Fruit fly (Drosophila melanogaster) whole organism, prepupa: ENCODE results near the gene Ptpmeg2.
A peak's percentile ranks its signal among the peaks of the same experiment; 100 is the strongest.

Experiments used
- CG11294 ChIP-seq: fragments of 200-800 bp; sonication (Bioruptor generic); IDR thresholded peaks from 2 replicates; pipeline ENCODE4 v1.3.6; 2022; ENCODE audit warnings: missing biosample characterization, missing genetic modification characterization
- Ets21C ChIP-seq: fragments of 200-800 bp; sonication (Bioruptor generic); optimal IDR thresholded peaks from 3 replicates; lab custom pipeline; 2016; ENCODE audit warnings: missing biosample characterization, missing genetic modification characterization
- Gug ChIP-seq: fragments of 200-800 bp; sonication (Bioruptor generic); IDR thresholded peaks from 2 replicates; pipeline ENCODE4 v1.3.6; 2022; ENCODE audit warnings: missing biosample characterization, missing genetic modification characterization

DNA sequence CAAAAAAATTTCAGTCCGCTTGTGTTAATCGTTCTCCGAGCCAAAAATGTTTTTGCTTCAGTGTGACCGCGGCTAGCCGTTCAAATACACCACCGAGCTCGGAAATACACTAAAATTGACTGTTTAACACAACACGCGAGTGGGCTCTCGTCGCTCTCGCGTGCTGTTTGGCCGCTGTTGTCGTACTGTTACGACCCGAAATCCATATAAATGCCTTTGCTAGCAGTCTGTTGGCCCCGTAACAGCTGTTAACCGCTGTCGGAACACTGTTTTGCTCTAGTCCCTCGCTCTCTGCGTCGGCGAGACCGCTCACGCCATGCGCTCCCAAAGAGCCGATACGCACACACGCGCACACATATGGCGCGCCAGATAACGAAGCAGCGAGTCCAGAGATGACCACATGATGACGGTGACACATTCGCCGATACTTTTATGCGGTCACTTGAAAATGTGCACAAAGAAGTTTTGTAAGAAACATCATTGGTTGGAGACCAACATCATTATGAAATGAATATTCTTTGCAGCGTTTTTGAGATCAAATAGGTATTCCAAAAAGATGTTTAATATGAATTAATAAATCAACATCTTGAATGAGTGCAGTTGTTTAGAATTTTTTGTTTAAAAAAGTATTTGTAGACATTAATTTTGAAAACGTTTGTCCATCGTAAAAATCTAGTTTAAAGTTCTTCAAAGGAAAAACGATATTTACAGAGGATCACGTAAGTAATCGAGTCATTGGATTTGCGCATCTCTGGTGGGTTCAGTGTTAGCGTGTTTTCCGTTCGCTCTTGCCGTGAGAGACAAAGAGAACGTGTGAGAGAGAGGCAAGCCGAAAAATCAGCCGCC is 26.8 kb upstream of the Ptpmeg2 start:
- TF ChIP-seq Gug (GFP tag; lab: Robert Waterston, UW) (no peak), Ets21C (peak; percentile 47), CG11294 (no peak)
